Worm (Caenorhabditis elegans): ENCODE measurements around the gene C18A11.2.

C18A11.2 gene

DNA sequence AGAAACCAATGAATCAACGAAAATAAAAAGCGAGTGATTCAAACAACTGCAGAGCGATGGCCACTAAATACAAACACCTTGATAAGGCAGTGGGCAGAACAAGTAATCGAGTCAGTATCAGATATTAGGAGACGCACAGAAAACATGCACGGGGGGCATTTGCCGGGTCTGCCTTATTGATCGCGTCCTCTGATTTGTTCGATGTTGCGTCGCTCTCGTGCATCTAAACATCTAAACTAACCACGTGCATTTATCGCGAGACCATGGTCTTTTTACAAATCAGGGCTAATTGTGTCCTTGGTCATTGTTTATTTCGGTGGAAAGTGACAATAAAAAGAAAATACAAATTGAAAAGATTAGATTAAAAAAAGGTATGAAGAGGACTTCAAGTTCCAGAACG is 16.6 kb downstream of the C18A11.2 start, which contains the start of gene K07E3.4 (continued):
- TF ChIP-seq snu-23 (GFP tag; optimal IDR thresholded peaks at IDR 0.05) (peak; percentile 82), isw-1 (GFP tag; IDR thresholded peaks at IDR 0.05) (no peak), ztf-11 (tag; optimal IDR thresholded peaks at IDR 0.05) (no peak), fkh-8 (tag; optimal IDR thresholded peaks at IDR 0.05) (peak; percentile 12), lsy-2 (tag; optimal IDR thresholded peaks at IDR 0.05) (peak; percentile 29 to 40), irx-1 (tag; optimal IDR thresholded peaks at IDR 0.05) (peak; percentile 38), unc-86 (tag; optimal IDR thresholded peaks at IDR 0.05) (no peak), elt-2 (tag; optimal IDR thresholded peaks at IDR 0.05) (peak; percentile 78), ztf-4 (tag; optimal IDR thresholded peaks at IDR 0.05) (peak; percentile 39), F16B12.6 (tag; optimal IDR thresholded peaks at IDR 0.05) (no peak), efl-3 (GFP tag; optimal IDR thresholded peaks at IDR 0.05) (no peak), grh-1 (GFP tag; IDR thresholded peaks at IDR 0.05) (peak; percentile 57), fos-1 (tag; optimal IDR thresholded peaks at IDR 0.05) (no peak), tbx-2 (tag; optimal IDR thresholded peaks at IDR 0.05) (peak; percentile 57), ama-1 (optimal IDR thresholded peaks at IDR 0.05) (peak; percentile 14), ceh-90 (tag; optimal IDR thresholded peaks at IDR 0.05) (no peak), rnt-1 (tag; optimal IDR thresholded peaks at IDR 0.05) (peak; percentile 19), jun-1 (tag; optimal IDR thresholded peaks at IDR 0.05) (peak; percentile 52), nhr-90 (tag; optimal IDR thresholded peaks at IDR 0.05; ENCODE audit: poor library complexity) (peak; percentile 88), lin-13 (GFP tag; optimal IDR thresholded peaks at IDR 0.05) (peak; percentile 37), pqm-1 (tag; optimal IDR thresholded peaks at IDR 0.05) (no peak), snpc-4 (tag; optimal IDR thresholded peaks at IDR 0.05) (no peak), C16A3.4 (tag; optimal IDR thresholded peaks at IDR 0.05) (peak; percentile 24), skn-1 (tag; optimal IDR thresholded peaks at IDR 0.05) (no peak), zag-1 (tag; optimal IDR thresholded peaks at IDR 0.05) (no peak), lin-14 (GFP tag; optimal IDR thresholded peaks at IDR 0.05) (peak; percentile 90), unc-30 (tag; optimal IDR thresholded peaks at IDR 0.05) (no peak), fkh-4 (tag; optimal IDR thresholded peaks at IDR 0.05; ENCODE audit: borderline replicate concordance) (no peak), nhr-12 (tag; optimal IDR thresholded peaks at IDR 0.05) (no peak), nhr-85 (tag) (peak; percentile 98), alr-1 (tag; optimal IDR thresholded peaks at IDR 0.05; ENCODE audit: borderline replicate concordance) (no peak), vab-15 (tag; optimal IDR thresholded peaks at IDR 0.05) (no peak), lir-3 (tag; optimal IDR thresholded peaks at IDR 0.05; ENCODE audit: poor library complexity) (no peak), elt-3 (tag; optimal IDR thresholded peaks at IDR 0.05) (peak in 5 of 6 experiments; percentile 27 to 88 (median 80))

DNA sequence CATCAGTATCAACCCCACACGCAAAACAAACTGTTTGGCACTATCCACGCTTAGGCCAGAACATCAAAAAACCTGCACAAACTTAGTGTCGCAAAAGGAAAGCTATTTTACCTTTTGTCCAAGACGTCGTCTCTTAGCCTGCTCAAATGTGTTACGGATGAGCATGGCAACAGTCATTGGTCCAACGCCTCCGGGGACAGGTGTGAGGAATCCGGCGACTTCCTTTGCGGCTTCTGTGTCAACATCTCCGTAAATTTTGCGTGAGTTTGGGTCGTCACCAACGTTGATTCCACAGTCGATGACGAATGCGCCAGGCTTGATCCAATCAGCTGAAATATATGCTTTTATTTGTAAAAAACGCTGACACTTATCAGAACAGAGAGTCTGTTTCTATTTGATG is 17.3 kb downstream of the C18A11.2 start:
- no peak for TF ChIP-seq xbp-1 (tag; optimal IDR thresholded peaks at IDR 0.05)
- TF ChIP-seq ztf-11 (tag; optimal IDR thresholded peaks at IDR 0.05) = no peak
- no peak for TF ChIP-seq pqm-1 (tag; optimal IDR thresholded peaks at IDR 0.05)
- TF ChIP-seq nhr-84 (tag; optimal IDR thresholded peaks at IDR 0.05) = no peak
- TF ChIP-seq grh-1 (GFP tag; IDR thresholded peaks at IDR 0.05) = 0 out of 2 replicates have a peak, but pooled peaks have one; percentile 8

DNA sequence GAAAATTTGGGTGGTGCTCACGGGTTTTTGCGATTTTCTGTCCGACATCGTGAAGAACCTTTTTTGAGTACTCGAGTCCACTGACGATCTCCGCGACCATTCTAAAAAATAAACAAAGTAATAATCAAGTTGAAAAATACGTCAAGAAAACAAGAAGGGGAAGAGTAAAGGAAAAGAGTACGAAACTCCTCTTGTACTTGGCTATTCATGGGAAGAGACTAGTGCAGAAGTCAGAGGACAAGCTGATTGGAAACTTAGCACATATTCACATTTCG is 19.0 kb downstream of the C18A11.2 start, which contains the start of gene dao-3:
TSS of gene dao-3 (minus strand) at position 101 of the 275 bp plus-strand sequence.
- TF ChIP-seq ztf-4 (tag; optimal IDR thresholded peaks at IDR 0.05) = no peak
- no peak for TF ChIP-seq jun-1 (tag; optimal IDR thresholded peaks at IDR 0.05)
- TF ChIP-seq fkh-4 (tag; optimal IDR thresholded peaks at IDR 0.05; ENCODE audit: borderline replicate concordance) = no peak
- TF ChIP-seq egl-27 (tag; optimal IDR thresholded peaks at IDR 0.05) = no peak
- TF ChIP-seq unc-62 (GFP tag; optimal IDR thresholded peaks at IDR 0.05) = no peak

All from whole organism, L1 larva.